Fruit fly (Drosophila melanogaster) whole organism, larva: ENCODE data around the gene CG3226.

Experiments
- noc ChIP-seq: fragments of 200-800 bp; sonication (Bioruptor generic); optimal IDR thresholded peaks from 3 replicates; lab custom pipeline; 2019; ENCODE audit warnings: missing biosample characterization, mild to moderate bottlenecking, missing genetic modification characterization, moderate library complexity

Gene CG3226

dm6 chrX:6611831-6612230 is 42.2 kb downstream of the CG3226 start:
- no peak for TF ChIP-seq noc (tag; lab: Kevin White, UChicago)

- TF ChIP-seq noc (tag; lab: Kevin White, UChicago), result no peak
These were observed 49.3 kb downstream of the CG3226 start for dm6 chrX:6604706-6605105.
